Worm (Caenorhabditis elegans): ENCODE results near the gene R07H5.11.

DNA sequence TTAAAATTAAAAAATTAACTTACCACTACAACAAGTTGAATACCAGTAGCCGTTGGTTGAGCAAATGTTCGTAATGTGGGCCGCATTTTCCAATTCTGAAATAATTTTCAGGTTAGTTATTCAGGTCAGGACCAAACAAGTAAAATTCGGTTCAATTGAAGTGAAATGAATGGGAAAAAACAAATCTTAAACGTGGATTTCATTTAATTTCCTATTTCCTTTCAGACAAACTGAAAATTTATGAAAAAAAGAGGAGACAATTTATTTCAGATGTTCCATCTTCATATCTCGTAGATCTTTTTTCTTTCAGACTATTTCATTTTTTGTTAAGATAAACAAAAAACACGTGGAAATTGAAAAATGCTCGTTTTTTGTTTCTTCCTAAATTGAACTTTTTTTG, 38.8 kb downstream of the R07H5.11 start, which contains the start of gene C05C12.6:
- TF ChIP-seq nhr-90 (tag; optimal IDR thresholded peaks at IDR 0.05; ENCODE audit: poor library complexity) (no peak), alr-1 (tag; optimal IDR thresholded peaks at IDR 0.05; ENCODE audit: borderline replicate concordance) (no peak), ztf-11 (tag; optimal IDR thresholded peaks at IDR 0.05) (no peak), hlh-4 (tag; optimal IDR thresholded peaks at IDR 0.05) (no peak), ceh-88 (GFP tag; IDR thresholded peaks at IDR 0.05) (no peak), ama-1 (optimal IDR thresholded peaks at IDR 0.05) (no peak), nhr-237 (tag; optimal IDR thresholded peaks at IDR 0.05) (no peak)
